Worm (Caenorhabditis elegans) whole organism, mixed stage, embryonic: ENCODE results near the gene W08A12.2.

Source experiments
- bed-3 ChIP-seq: fragments of 200-800 bp; sonication (Bioruptor generic); optimal IDR thresholded peaks from 3 replicates; lab custom pipeline; 2018; ENCODE audit warnings: mild to moderate bottlenecking, missing genetic modification characterization, moderate library complexity, missing compliant biosample characterization
- ceh-39 ChIP-seq: fragments of 150-350 bp; optimal IDR thresholded peaks from 2 replicates; lab custom pipeline; 2014; ENCODE audit warnings: missing biosample characterization, missing genetic modification characterization
- ces-1 ChIP-seq: fragments of 150-350 bp; optimal IDR thresholded peaks from 2 replicates; lab custom pipeline; 2014; ENCODE audit warnings: missing biosample characterization, missing genetic modification reagents, missing genetic modification characterization
- drap-1 ChIP-seq: fragments of 200-800 bp; sonication (Bioruptor generic); optimal IDR thresholded peaks from 3 replicates; lab custom pipeline; 2018; ENCODE audit warnings: mild to moderate bottlenecking, missing genetic modification characterization, missing compliant biosample characterization
- lin-13 ChIP-seq: fragments of 150-350 bp; optimal IDR thresholded peaks from 2 replicates; lab custom pipeline; 2014; ENCODE audit warnings: missing biosample characterization, missing genetic modification characterization
- lsy-2 ChIP-seq: fragments of 150-350 bp; optimal IDR thresholded peaks from 2 replicates; lab custom pipeline; 2014; ENCODE audit warnings: missing biosample characterization, missing genetic modification characterization
- mab-5 ChIP-seq: fragments of 150-350 bp; optimal IDR thresholded peaks from 2 replicates; lab custom pipeline; 2014; ENCODE audit warnings: missing biosample characterization, missing genetic modification characterization
- mep-1 ChIP-seq: fragments of 150-350 bp; optimal IDR thresholded peaks from 2 replicates; lab custom pipeline; 2017; ENCODE audit warnings: missing biosample characterization, missing genetic modification reagents, missing genetic modification characterization, inconsistent platforms
- nhr-12 ChIP-seq: fragments of 150-350 bp; optimal IDR thresholded peaks from 2 replicates; lab custom pipeline; 2014; ENCODE audit warnings: missing biosample characterization, missing genetic modification characterization
- nhr-28 ChIP-seq: fragments of 150-350 bp; optimal IDR thresholded peaks from 2 replicates; lab custom pipeline; 2014; ENCODE audit warnings: missing biosample characterization, missing genetic modification characterization
- snpc-4 ChIP-seq: fragments of 150-350 bp; optimal IDR thresholded peaks from 2 replicates; lab custom pipeline; 2014; ENCODE audit warnings: missing biosample characterization, missing genetic modification characterization

ce11 chrV:3712955-3713354 is 27.3 kb upstream of the W08A12.2 start:
- TF ChIP-seq ces-1 (GFP tag; lab: Kevin White, UChicago) (no peak), drap-1 (GFP tag; lab: Kevin White, UChicago) (no peak), mab-5 (tag; lab: Kevin White, UChicago) (no peak), lsy-2 (tag; lab: Kevin White, UChicago) (no peak), lin-13 (tag; lab: Kevin White, UChicago) (no peak), nhr-12 (tag; lab: Kevin White, UChicago) (no peak), snpc-4 (tag; lab: Kevin White, UChicago) (no peak), mep-1 (tag; lab: Kevin White, UChicago) (no peak), nhr-28 (tag; lab: Kevin White, UChicago) (no peak), bed-3 (GFP tag; lab: Kevin White, UChicago) (no peak), ceh-39 (no peak)
